Fruit fly (Drosophila melanogaster): ENCODE results near the gene Zcchc7.

Zcchc7 gene

DNA sequence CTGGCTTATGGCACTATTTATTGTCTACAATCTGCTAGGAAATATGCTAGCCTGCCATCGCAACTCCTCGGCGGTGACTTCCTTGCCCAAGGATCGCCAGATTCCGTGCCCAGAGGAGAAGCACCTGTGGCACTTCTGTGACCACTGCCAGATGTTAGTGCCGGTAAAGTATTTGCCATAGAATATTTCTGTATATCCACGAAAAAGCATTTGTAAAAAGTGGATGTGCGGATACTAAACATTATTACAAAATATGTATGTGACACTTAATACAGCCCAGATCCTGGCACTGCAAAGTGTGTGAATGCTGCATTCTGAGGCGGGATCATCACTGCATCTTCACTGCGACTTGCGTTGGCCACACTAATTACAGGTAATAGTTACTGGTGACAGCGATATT lies 15.7 kb downstream of the Zcchc7 start (continued):
- TF ChIP-seq CG30020 (tag; optimal IDR thresholded peaks at IDR 0.05) (peak; percentile 95), ssp (GFP tag; IDR thresholded peaks at IDR 0.05) (peak; percentile 93), sens (GFP tag) (peak; percentile 66), CG1024 (GFP tag; IDR thresholded peaks at IDR 0.05) (0 out of 2 replicates have a peak, but pooled peaks have one; percentile 49), trh (GFP tag; optimal IDR thresholded peaks at IDR 0.05) (no peak), HmgD (GFP tag; optimal IDR thresholded peaks at IDR 0.05) (no peak), CG2116 (GFP tag; optimal IDR thresholded peaks at IDR 0.05) (peak; percentile 13), CG7357 (GFP tag; IDR thresholded peaks at IDR 0.05) (peak; percentile 69; the same call in 1 of the 3 replicates), Hr39 (optimal IDR thresholded peaks at IDR 0.05) (no peak), CG9797 (GFP tag; optimal IDR thresholded peaks at IDR 0.05) (peak; percentile 54), Elba2 (GFP tag; optimal IDR thresholded peaks at IDR 0.05) (peak; percentile 50), pho (GFP tag; optimal IDR thresholded peaks at IDR 0.05) (no peak), CG6791 (GFP tag; IDR thresholded peaks at IDR 0.05; ENCODE audit: partially characterized antibody) (peak; percentile 45; the same call in 1 of the 3 replicates), CG17912 (GFP tag; optimal IDR thresholded peaks at IDR 0.05) (no peak), CG8290 (GFP tag; optimal IDR thresholded peaks at IDR 0.05) (peak; percentile 27), CG8290 (tag; optimal IDR thresholded peaks at IDR 0.05) (no peak), Sry-δ (GFP tag; optimal IDR thresholded peaks at IDR 0.05) (peak; percentile 31), Med (GFP tag) (peak; percentile 24), B-H2 (GFP tag; optimal IDR thresholded peaks at IDR 0.05) (no peak), bcd (GFP tag; optimal IDR thresholded peaks at IDR 0.05) (no peak), CG6765 (GFP tag; optimal IDR thresholded peaks at IDR 0.05) (no peak), Poxn (GFP tag; IDR thresholded peaks at IDR 0.05) (no peak), stwl (tag; optimal IDR thresholded peaks at IDR 0.05) (peak; percentile 74)

DNA sequence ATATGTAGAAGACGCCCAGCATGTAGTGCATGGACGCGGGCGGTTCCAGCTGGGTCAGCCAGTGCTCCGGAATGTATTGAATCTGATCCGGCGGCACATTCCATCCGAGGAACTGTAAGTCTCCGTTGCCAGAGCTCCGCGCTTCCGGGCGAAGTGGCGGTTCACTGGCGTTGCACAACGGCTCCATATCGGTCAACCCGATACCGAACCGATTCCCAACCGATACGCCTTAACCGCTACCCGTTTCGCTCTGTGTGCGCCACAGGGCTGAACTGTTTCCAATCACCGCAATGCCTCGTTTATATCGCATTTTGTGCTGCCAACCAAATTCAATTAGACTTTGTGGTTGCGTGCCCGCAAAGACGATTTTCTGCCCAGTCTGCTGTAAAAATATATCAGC lies 17.1 kb downstream of the Zcchc7 start, which contains the start of gene Rh4:
Rh4 (minus strand) TSS at position 234 of the 400 bp plus-strand sequence.
- TF ChIP-seq CG9876 (GFP tag; optimal IDR thresholded peaks at IDR 0.05), result no peak
- no peak for TF ChIP-seq Hr39 (optimal IDR thresholded peaks at IDR 0.05)
- TF ChIP-seq CG13894 (tag; optimal IDR thresholded peaks at IDR 0.05), result no peak
- no peak for TF ChIP-seq CG8281 (tag; optimal IDR thresholded peaks at IDR 0.05)
- no peak for TF ChIP-seq lab (GFP tag; optimal IDR thresholded peaks at IDR 0.05)
- TF ChIP-seq CG7357 (GFP tag; IDR thresholded peaks at IDR 0.05), result no peak
- TF ChIP-seq Rx (GFP tag; IDR thresholded peaks at IDR 0.05), result 0 out of 2 replicates have a peak, but pooled peaks have one; percentile 19
- no peak for TF ChIP-seq CG3995 (GFP tag; optimal IDR thresholded peaks at IDR 0.05)
- no peak for TF ChIP-seq Ada2b (GFP tag; IDR thresholded peaks at IDR 0.05)
- TF ChIP-seq ase (GFP tag; IDR thresholded peaks at IDR 0.05), result no peak
- TF ChIP-seq TFAM (GFP tag; optimal IDR thresholded peaks at IDR 0.05), result no peak
- no peak for TF ChIP-seq Sin3A (optimal IDR thresholded peaks at IDR 0.05)
- 0 out of 3 replicates have a peak, but pooled peaks have one; percentile 53 for TF ChIP-seq CG11456 (GFP tag; IDR thresholded peaks at IDR 0.05)
- TF ChIP-seq gcm (GFP tag; optimal IDR thresholded peaks at IDR 0.05), result no peak
- TF ChIP-seq Elba2 (GFP tag; optimal IDR thresholded peaks at IDR 0.05), result no peak
- TF ChIP-seq slbo (GFP tag; IDR thresholded peaks at IDR 0.05), result no peak
- no peak for TF ChIP-seq CG32532 (GFP tag; IDR thresholded peaks at IDR 0.05)
- TF ChIP-seq gfzf (GFP tag; optimal IDR thresholded peaks at IDR 0.05), result no peak
- no peak for TF ChIP-seq CG10267 (tag; optimal IDR thresholded peaks at IDR 0.05)
- TF ChIP-seq hbn (GFP tag; IDR thresholded peaks at IDR 0.05; ENCODE audit: partially characterized antibody), result no peak
- TF ChIP-seq CG30020 (tag; optimal IDR thresholded peaks at IDR 0.05), result no peak
- TF ChIP-seq Sry-β (GFP tag; optimal IDR thresholded peaks at IDR 0.05), result no peak
- no peak for TF ChIP-seq CG16863 (GFP tag; optimal IDR thresholded peaks at IDR 0.05)
- peak; percentile 28; the same call in 1 of the 3 replicates for TF ChIP-seq ci (GFP tag; IDR thresholded peaks at IDR 0.05)
- TF ChIP-seq CG7786 (GFP tag; optimal IDR thresholded peaks at IDR 0.05), result no peak
- no peak for TF ChIP-seq corto (GFP tag; optimal IDR thresholded peaks at IDR 0.05)
- no peak for TF ChIP-seq gem (tag; optimal IDR thresholded peaks at IDR 0.05)
- TF ChIP-seq Xrp1 (GFP tag; IDR thresholded peaks at IDR 0.05), result no peak
- 0 out of 2 replicates have a peak, but pooled peaks have one; percentile 5 for TF ChIP-seq CG13287 (GFP tag; IDR thresholded peaks at IDR 0.05; ENCODE audit: partially characterized antibody)
- TF ChIP-seq ash1 (GFP tag; optimal IDR thresholded peaks at IDR 0.05), result no peak
- TF ChIP-seq CG14050 (GFP tag; IDR thresholded peaks at IDR 0.05), result no peak
- no peak for TF ChIP-seq Ets97D (GFP tag; optimal IDR thresholded peaks at IDR 0.05)
- no peak for TF ChIP-seq emc (GFP tag; optimal IDR thresholded peaks at IDR 0.05)

Measured in whole organism, embryonic.